Worm (Caenorhabditis elegans): ENCODE results near the gene F35D2.1.

The F35D2.1 gene

DNA sequence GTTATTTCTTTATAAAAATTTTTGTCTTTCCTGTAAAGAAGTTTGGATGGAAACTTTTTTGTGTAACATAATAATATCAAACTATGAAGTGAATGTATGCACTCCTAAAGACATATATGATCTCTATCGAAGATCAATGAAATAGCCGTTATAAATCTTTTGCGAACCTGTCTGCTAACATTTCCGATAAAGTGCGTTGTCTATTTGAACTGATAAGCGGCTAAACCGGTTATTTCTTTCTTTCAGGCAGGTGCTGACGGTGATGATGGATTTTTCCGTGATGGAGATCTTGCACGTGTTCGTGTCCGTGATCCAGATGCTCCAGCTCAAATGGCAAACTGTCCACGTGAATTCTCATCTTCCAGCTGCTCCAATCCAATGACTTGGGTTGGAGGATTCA, 44.2 kb upstream of the F35D2.1 start:
- no peak for TF ChIP-seq tbx-2 (tag; optimal IDR thresholded peaks at IDR 0.05)
- TF ChIP-seq sox-2 (GFP tag; IDR thresholded peaks at IDR 0.05), result no peak
- TF ChIP-seq sox-4 (tag; optimal IDR thresholded peaks at IDR 0.05), result no peak
- no peak for TF ChIP-seq ceh-22 (tag; optimal IDR thresholded peaks at IDR 0.05)
- no peak for TF ChIP-seq ref-2 (tag; optimal IDR thresholded peaks at IDR 0.05)
- no peak for TF ChIP-seq fkh-6 (tag; optimal IDR thresholded peaks at IDR 0.05)
- no peak for TF ChIP-seq tbx-7 (tag; optimal IDR thresholded peaks at IDR 0.05)
- TF ChIP-seq T23F11.4 (GFP tag; optimal IDR thresholded peaks at IDR 0.05), result no peak
- no peak for TF ChIP-seq ceh-2 (tag; optimal IDR thresholded peaks at IDR 0.05)
- TF ChIP-seq K09A11.1 (tag; optimal IDR thresholded peaks at IDR 0.05; ENCODE audit: insufficient read depth), result no peak
- TF ChIP-seq lim-6 (tag; optimal IDR thresholded peaks at IDR 0.05), result no peak
- no peak for TF ChIP-seq sdc-2 (tag; optimal IDR thresholded peaks at IDR 0.05)
- no peak for TF ChIP-seq ceh-9 (tag; optimal IDR thresholded peaks at IDR 0.05)
- no peak for TF ChIP-seq unc-55 (GFP tag; optimal IDR thresholded peaks at IDR 0.05)
- TF ChIP-seq ceh-34 (tag; optimal IDR thresholded peaks at IDR 0.05), result no peak
- no peak for TF ChIP-seq syd-9 (tag; optimal IDR thresholded peaks at IDR 0.05)

DNA sequence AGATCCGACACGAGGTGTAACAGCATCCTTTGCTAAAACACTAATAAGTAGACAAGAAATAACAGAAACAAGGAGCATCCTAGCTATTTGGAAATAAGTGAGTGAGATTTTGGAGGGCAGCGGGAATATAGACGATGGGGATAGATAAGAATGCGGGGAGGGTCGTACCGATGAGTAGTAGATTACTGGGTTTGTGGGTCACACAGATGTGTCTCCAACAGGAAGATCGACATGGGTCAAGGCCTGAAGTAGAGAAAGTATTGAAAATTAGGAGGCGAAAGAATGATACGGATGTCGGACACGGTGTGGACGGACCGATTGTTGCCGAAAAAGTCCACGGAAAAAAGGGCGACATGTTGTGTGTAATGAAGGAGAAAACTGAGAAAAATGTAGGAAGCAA, 41.3 kb upstream of the F35D2.1 start, which contains the start of gene wrt-10:
Gene wrt-10, minus strand, starts transcription at position 195 of the 400 bp plus-strand sequence.
- no peak for TF ChIP-seq ceh-45 (GFP tag; IDR thresholded peaks at IDR 0.05)
- no peak for TF ChIP-seq ceh-31 (tag; optimal IDR thresholded peaks at IDR 0.05)
- TF ChIP-seq mec-3 (tag; optimal IDR thresholded peaks at IDR 0.05; ENCODE audit: borderline replicate concordance), result no peak
- TF ChIP-seq ceh-2 (tag; optimal IDR thresholded peaks at IDR 0.05), result no peak
- no peak for TF ChIP-seq ceh-19 (GFP tag; optimal IDR thresholded peaks at IDR 0.05)
- no peak for TF ChIP-seq gmeb-2 (tag; optimal IDR thresholded peaks at IDR 0.05)
- TF ChIP-seq sdc-2 (tag; optimal IDR thresholded peaks at IDR 0.05), result no peak
- no peak for TF ChIP-seq ref-2 (tag; optimal IDR thresholded peaks at IDR 0.05)
- TF ChIP-seq nhr-232 (tag; optimal IDR thresholded peaks at IDR 0.05), result no peak
- no peak for TF ChIP-seq ceh-6 (GFP tag; optimal IDR thresholded peaks at IDR 0.05)
- TF ChIP-seq hlh-30 (tag; optimal IDR thresholded peaks at IDR 0.05; ENCODE audit: insufficient read depth), result no peak
- TF ChIP-seq Y22D7AL.16 (tag; optimal IDR thresholded peaks at IDR 0.05), result no peak
- no peak for TF ChIP-seq syd-9 (tag; optimal IDR thresholded peaks at IDR 0.05)

DNA sequence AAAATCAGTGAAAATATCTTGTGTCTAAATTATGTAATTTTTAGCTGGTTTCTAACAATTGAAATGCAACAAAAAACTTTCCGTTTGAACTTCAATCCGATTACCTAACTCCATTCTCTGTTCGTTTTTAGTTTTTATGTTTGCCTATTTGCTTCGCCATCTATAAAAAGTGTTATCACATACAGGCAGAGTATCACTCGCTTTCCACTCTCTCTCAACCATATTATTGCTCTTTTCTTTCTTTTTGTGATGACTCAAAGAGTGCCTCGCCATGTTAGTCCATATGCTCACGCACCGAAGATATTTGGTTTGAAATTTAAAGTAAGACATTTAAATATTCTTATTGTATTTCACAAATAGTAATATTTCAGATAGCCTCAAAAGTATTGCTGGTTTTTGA, 40.8 kb upstream of the F35D2.1 start, which contains the start of gene ZK1290.13:
Gene ZK1290.13, plus strand, starts transcription at position 73 of the 400 bp plus-strand sequence.
- TF ChIP-seq hlh-6 (tag; optimal IDR thresholded peaks at IDR 0.05), result no peak
- TF ChIP-seq mec-3 (tag; optimal IDR thresholded peaks at IDR 0.05; ENCODE audit: borderline replicate concordance), result no peak
- TF ChIP-seq gmeb-2 (tag; optimal IDR thresholded peaks at IDR 0.05), result no peak
- TF ChIP-seq ttx-3 (tag; optimal IDR thresholded peaks at IDR 0.05), result no peak
- TF ChIP-seq pqm-1 (tag; optimal IDR thresholded peaks at IDR 0.05), result no peak
- TF ChIP-seq sox-4 (tag; optimal IDR thresholded peaks at IDR 0.05), result no peak
- no peak for TF ChIP-seq ceh-14 (tag; optimal IDR thresholded peaks at IDR 0.05)
- TF ChIP-seq ama-1 (optimal IDR thresholded peaks at IDR 0.05), result no peak
- TF ChIP-seq pha-2 (tag; optimal IDR thresholded peaks at IDR 0.05), result no peak
- TF ChIP-seq rnt-1 (tag; optimal IDR thresholded peaks at IDR 0.05), result no peak
- no peak for TF ChIP-seq nhr-11 (tag; optimal IDR thresholded peaks at IDR 0.05)
- no peak for TF ChIP-seq ceh-45 (GFP tag; IDR thresholded peaks at IDR 0.05)
- TF ChIP-seq sdc-2 (tag; optimal IDR thresholded peaks at IDR 0.05), result no peak
- TF ChIP-seq hlh-8 (tag; optimal IDR thresholded peaks at IDR 0.05), result no peak

DNA sequence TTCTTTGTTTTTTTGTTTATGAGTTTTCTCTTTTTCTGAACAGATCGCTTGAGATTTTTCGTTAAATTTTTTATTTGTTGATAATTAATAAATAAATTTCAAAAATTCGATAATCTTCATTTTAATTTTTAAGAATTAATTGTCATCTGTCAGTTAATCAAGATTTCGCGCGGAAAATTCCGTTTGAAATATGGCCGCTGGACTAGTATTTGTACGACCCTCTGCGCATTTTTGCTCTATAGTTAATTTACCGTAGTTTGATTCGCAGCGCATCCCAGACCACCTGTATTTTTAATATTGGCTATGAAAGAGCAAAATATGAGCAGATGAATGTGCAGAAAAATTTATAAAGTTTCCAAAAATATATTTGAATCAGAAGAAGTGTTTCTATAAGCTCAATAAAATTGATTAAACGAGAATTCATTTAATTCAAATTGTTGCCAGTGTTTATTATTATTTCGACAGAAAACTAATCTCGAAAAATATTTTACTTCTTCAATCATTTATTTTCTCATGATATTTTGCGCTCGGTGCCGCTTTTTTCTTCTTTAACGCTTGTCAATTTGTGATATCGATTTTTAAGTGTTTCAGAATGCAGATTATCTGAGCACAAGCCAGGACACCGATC, 38.0 kb upstream of the F35D2.1 start, which contains the start of gene nfi-1:
Gene nfi-1, plus strand, starts transcription at position 578 of the 628 bp plus-strand sequence.
- TF ChIP-seq nfya-1 (tag; optimal IDR thresholded peaks at IDR 0.05) (no peak), lim-6 (tag; optimal IDR thresholded peaks at IDR 0.05) (peak; percentile 7), fax-1 (tag; optimal IDR thresholded peaks at IDR 0.05) (peak; percentile 17), hlh-8 (tag; optimal IDR thresholded peaks at IDR 0.05) (peak; percentile 38), ceh-2 (tag; optimal IDR thresholded peaks at IDR 0.05) (peak; percentile 70), gmeb-2 (tag; optimal IDR thresholded peaks at IDR 0.05) (no peak), ets-4 (tag; optimal IDR thresholded peaks at IDR 0.05) (peak; percentile 61), elt-2 (tag; optimal IDR thresholded peaks at IDR 0.05) (peak; percentile 44), sox-4 (tag; optimal IDR thresholded peaks at IDR 0.05) (no peak), ceh-31 (tag; optimal IDR thresholded peaks at IDR 0.05) (peak; percentile 67), rnt-1 (tag; optimal IDR thresholded peaks at IDR 0.05) (no peak), C08G9.2 (tag; optimal IDR thresholded peaks at IDR 0.05) (peak; percentile 74), sdc-2 (tag; optimal IDR thresholded peaks at IDR 0.05) (no peak), unc-42 (tag; optimal IDR thresholded peaks at IDR 0.05) (peak; percentile 47), ceh-34 (tag; optimal IDR thresholded peaks at IDR 0.05) (no peak), tbx-2 (tag; optimal IDR thresholded peaks at IDR 0.05) (peak; percentile 62)
